Worm (Caenorhabditis elegans): ENCODE results near the gene Y61B8B.3.

Gene Y61B8B.3

DNA sequence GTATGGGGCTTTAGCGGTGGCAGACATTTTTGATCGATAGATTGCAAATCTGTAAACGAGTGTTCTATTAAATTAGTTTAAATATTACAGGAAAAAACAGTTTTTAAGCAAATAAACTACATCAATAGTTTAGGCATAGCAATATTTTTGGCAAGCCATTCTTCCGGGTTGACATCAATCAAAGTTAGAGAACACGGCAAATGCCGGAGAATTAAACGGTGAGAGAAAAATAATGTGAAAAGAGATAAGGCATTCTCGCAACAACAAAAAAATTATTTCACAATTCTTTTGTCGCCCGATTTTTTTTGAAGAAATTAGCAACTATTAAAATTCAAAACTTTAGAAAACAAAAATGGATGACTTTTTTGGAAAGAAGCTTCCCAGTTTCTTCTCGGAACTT, 32.6 kb upstream of the Y61B8B.3 start, which contains the start of the genes fbxa-188 and fbxa-189:
Gene fbxa-188, minus strand, starts transcription at position 51 of the 400 bp plus-strand sequence.
Gene fbxa-189, plus strand, starts transcription at position 339 of the 400 bp plus-strand sequence.
- no peak for TF ChIP-seq nhr-21 (tag; optimal IDR thresholded peaks at IDR 0.05)
- no peak for TF ChIP-seq snpc-4 (tag; optimal IDR thresholded peaks at IDR 0.05)
- peak; percentile 19 for TF ChIP-seq fos-1 (tag; optimal IDR thresholded peaks at IDR 0.05)
- TF ChIP-seq R02D3.7 (tag; optimal IDR thresholded peaks at IDR 0.05): no peak
- TF ChIP-seq elt-3 (tag; optimal IDR thresholded peaks at IDR 0.05): no peak
- TF ChIP-seq ama-1 (optimal IDR thresholded peaks at IDR 0.05): no peak
- TF ChIP-seq skn-1 (tag; optimal IDR thresholded peaks at IDR 0.05): no peak
- TF ChIP-seq nhr-23 (tag; optimal IDR thresholded peaks at IDR 0.05): no peak

DNA sequence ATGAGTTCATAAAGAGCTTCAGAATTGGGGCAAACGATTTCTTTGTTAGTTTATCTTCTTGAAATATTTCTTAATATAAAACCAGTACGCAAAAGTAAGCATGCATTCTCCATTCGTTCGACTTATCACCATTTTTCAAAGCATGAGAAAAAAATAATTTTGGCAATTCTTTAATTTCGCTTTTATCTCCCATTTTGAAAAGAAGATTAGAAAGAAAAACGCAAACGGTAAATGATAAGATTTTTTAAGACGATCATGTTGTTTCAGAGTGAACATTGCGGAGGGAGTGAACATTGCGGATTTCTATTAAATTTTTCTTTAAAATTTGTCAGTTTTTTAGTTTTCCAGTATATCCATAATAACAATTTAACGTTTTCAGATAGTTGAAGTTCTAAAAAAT, 27.1 kb upstream of the Y61B8B.3 start:
- no peak for TF ChIP-seq blmp-1 (tag; optimal IDR thresholded peaks at IDR 0.05; ENCODE audit: insufficient read depth)
- TF ChIP-seq aly-2 (tag; optimal IDR thresholded peaks at IDR 0.05): no peak
- TF ChIP-seq unc-39 (tag; optimal IDR thresholded peaks at IDR 0.05): no peak
- no peak for TF ChIP-seq nhr-10 (tag; optimal IDR thresholded peaks at IDR 0.05)
- TF ChIP-seq egl-27 (tag; optimal IDR thresholded peaks at IDR 0.05): no peak
- TF ChIP-seq unc-62 (GFP tag; optimal IDR thresholded peaks at IDR 0.05): no peak
- no peak for TF ChIP-seq elt-1 (tag; optimal IDR thresholded peaks at IDR 0.05)

DNA sequence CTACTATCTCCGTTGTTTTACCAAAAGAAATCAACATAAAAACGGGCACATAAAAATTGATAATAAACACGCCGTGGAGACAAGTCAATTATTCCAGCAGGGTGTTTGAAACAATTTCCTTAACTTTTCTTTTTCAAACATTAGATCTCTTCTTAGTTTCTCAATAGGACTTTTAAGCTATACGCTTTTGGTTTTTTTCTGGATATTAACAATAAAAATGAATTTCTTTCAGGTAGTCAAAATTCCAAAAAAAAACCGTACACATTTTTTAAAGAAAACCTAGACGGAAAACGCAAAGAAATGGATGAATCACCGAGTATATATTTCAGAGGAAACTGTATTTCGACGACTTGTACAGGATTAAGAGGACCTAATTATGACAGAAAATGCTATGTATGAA, 19.1 kb upstream of the Y61B8B.3 start, which contains the start of gene fbxa-185:
Gene fbxa-185, plus strand, starts transcription at position 301 of the 400 bp plus-strand sequence.
- TF ChIP-seq nhr-10 (tag; optimal IDR thresholded peaks at IDR 0.05): no peak
- no peak for TF ChIP-seq fos-1 (tag; optimal IDR thresholded peaks at IDR 0.05)
- TF ChIP-seq blmp-1 (tag; optimal IDR thresholded peaks at IDR 0.05; ENCODE audit: insufficient read depth): no peak
- TF ChIP-seq aly-2 (tag; optimal IDR thresholded peaks at IDR 0.05): no peak
- no peak for TF ChIP-seq elt-3 (tag; optimal IDR thresholded peaks at IDR 0.05)
- TF ChIP-seq F13H6.1 (tag; optimal IDR thresholded peaks at IDR 0.05): no peak
- no peak for TF ChIP-seq lsy-2 (tag; optimal IDR thresholded peaks at IDR 0.05)
- TF ChIP-seq C34F6.9 (tag; optimal IDR thresholded peaks at IDR 0.05): no peak
- no peak for TF ChIP-seq snpc-4 (tag; optimal IDR thresholded peaks at IDR 0.05)
- TF ChIP-seq alr-1 (tag; optimal IDR thresholded peaks at IDR 0.05): no peak

DNA sequence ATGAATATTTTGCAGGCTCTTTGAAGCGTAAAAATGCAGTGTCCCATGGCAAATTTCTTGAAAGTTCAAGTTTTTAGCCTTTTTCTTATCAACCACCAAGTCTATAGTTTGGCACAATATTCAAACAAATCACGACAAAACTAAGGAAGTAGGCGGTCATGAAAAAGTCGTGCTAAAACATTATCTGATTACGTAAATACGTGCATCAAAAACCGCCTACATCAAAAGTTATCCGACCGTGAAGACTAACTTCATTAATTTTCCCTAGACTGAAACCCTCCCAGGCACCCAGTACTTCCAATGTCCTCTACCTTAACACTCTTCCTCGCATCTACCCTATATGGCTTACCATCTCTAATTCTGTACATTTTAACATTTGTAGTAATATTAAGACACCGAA, 16.2 kb upstream of the Y61B8B.3 start, which contains the start of gene srg-44:
Gene srg-44, plus strand, starts transcription at position 301 of the 400 bp plus-strand sequence.
- TF ChIP-seq mdl-1 (tag; optimal IDR thresholded peaks at IDR 0.05) (no peak), elt-3 (tag; optimal IDR thresholded peaks at IDR 0.05) (no peak), mab-5 (tag; optimal IDR thresholded peaks at IDR 0.05) (no peak), dmd-4 (tag; optimal IDR thresholded peaks at IDR 0.05) (no peak), lsy-2 (tag; optimal IDR thresholded peaks at IDR 0.05) (no peak), skn-1 (tag; optimal IDR thresholded peaks at IDR 0.05) (no peak), ztf-1 (GFP tag; conservative IDR thresholded peaks at IDR 0.05) (no peak), ztf-11 (tag; optimal IDR thresholded peaks at IDR 0.05) (no peak), R02D3.7 (tag; optimal IDR thresholded peaks at IDR 0.05) (no peak), fos-1 (tag; optimal IDR thresholded peaks at IDR 0.05) (no peak), ama-1 (optimal IDR thresholded peaks at IDR 0.05) (no peak), unc-39 (tag; optimal IDR thresholded peaks at IDR 0.05) (no peak), ceh-82 (tag; optimal IDR thresholded peaks at IDR 0.05) (no peak), lin-13 (GFP tag; optimal IDR thresholded peaks at IDR 0.05) (no peak), lin-39 (tag; optimal IDR thresholded peaks at IDR 0.05) (no peak)

DNA sequence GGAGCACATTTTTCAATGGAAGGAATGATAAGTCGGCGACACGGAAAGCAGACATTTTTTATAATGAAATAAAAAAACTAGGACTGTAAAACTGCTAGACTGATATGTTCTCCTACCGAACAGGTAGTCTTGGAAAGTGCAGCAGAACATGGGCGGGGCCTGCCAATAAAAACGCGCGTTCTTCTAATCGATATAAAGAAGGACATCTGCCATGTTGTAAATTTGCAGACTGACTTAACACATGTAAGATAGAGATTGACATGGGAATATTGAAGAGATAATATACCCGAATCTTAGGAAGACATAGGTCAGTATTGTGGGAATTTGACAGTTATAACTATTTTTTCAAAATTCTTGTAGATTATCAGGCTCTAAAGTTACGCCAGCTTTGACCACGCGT, 15.6 kb upstream of the Y61B8B.3 start, which contains the start of gene sdz-16:
Gene sdz-16, minus strand, starts transcription at position 101 of the 400 bp plus-strand sequence.
- TF ChIP-seq mdl-1 (tag; optimal IDR thresholded peaks at IDR 0.05) (no peak), ama-1 (optimal IDR thresholded peaks at IDR 0.05) (no peak), lin-39 (tag; optimal IDR thresholded peaks at IDR 0.05) (no peak), elt-1 (tag; optimal IDR thresholded peaks at IDR 0.05) (no peak), blmp-1 (tag; optimal IDR thresholded peaks at IDR 0.05; ENCODE audit: insufficient read depth) (no peak), mab-5 (tag; optimal IDR thresholded peaks at IDR 0.05) (no peak)

DNA sequence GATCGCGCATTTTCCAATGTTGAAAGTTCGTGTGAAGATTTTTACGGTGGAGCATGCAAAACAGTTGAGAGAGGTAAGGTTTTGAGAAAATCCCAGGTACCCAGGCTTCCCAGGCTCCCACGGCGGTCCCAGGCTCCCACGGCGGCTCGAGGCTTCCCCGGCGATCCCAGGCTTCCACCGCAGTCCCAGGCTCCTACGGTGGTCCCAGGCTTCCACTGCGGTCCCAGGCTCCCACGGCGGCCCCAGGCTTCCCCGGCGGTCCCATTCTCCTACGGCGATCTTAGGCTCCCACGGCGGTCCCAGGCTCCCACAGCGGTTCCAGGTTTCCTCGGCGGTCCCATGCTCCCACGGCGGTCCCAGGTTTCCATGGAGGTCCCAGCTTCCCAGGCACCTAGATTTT, 11.6 kb upstream of the Y61B8B.3 start:
- TF ChIP-seq sem-4 (tag; optimal IDR thresholded peaks at IDR 0.05) (no peak), blmp-1 (tag; optimal IDR thresholded peaks at IDR 0.05; ENCODE audit: insufficient read depth) (no peak), aly-2 (tag; optimal IDR thresholded peaks at IDR 0.05) (no peak), nhr-12 (tag; optimal IDR thresholded peaks at IDR 0.05) (no peak), nhr-23 (tag; optimal IDR thresholded peaks at IDR 0.05) (no peak), ceh-82 (tag; optimal IDR thresholded peaks at IDR 0.05) (no peak), crh-2 (tag; optimal IDR thresholded peaks at IDR 0.05) (no peak), ztf-4 (tag; optimal IDR thresholded peaks at IDR 0.05) (no peak), nhr-6 (tag; optimal IDR thresholded peaks at IDR 0.05) (no peak), fos-1 (tag; optimal IDR thresholded peaks at IDR 0.05) (no peak), dmd-4 (tag; optimal IDR thresholded peaks at IDR 0.05) (no peak), ztf-1 (GFP tag; conservative IDR thresholded peaks at IDR 0.05) (no peak), unc-62 (GFP tag; optimal IDR thresholded peaks at IDR 0.05) (no peak), lin-13 (GFP tag; optimal IDR thresholded peaks at IDR 0.05) (no peak), sma-3 (GFP tag; optimal IDR thresholded peaks at IDR 0.05) (no peak), ZK546.5 (tag; optimal IDR thresholded peaks at IDR 0.05) (no peak), sma-9 (GFP tag; optimal IDR thresholded peaks at IDR 0.05) (no peak), sma-9 (tag; optimal IDR thresholded peaks at IDR 0.05) (no peak)
